ENCODE assay signal across 1 fruit fly cellular context in the genomic region with DNA sequence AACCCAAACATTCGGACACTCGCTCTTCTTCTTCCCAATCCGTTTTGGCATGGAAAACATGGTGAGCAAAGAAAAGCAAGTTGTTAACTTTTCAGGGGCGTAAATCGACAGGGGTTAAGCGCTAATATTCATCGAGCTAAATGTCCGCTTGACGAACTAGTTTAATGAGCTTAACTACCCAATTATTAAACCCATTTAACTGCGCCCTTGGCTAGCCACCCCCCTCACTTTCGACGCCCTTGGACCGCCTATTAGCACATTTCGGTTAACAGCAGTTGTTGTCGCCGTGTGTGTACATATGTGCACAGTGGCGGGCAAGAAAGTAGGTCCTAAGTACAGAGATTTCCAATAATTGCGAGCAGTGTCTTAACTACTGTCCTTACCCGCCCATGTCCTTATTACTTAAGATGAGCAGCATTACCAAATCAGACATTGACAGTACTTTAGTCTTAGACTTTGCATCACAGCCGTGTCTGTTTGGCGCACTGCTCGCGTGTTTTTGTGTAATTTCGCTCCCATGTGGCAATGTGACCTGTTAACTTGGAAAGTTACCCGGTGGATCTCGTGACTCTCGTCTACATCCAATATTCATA.
TF ChIP-seq lines count a peak whose summit lies in the region.

No protein-coding gene starts in this region.

TF ChIP-seq in whole organism, embryonic, 481 proteins besides CTCF, POLR2A, EP300 and RAD21 (continued from another document):
- TF ChIP-seq slbo (GFP tag; IDR thresholded peaks at IDR 0.05; lab: Robert Waterston, UW) = peak; percentile 98
- peak; percentile 86 for TF ChIP-seq CG4424 (GFP tag; optimal IDR thresholded peaks at IDR 0.05; lab: Kevin White, UChicago)
- no peak for TF ChIP-seq Scr (GFP tag; IDR thresholded peaks at IDR 0.05; lab: Robert Waterston, UW; ENCODE audit: partially characterized antibody)
- TF ChIP-seq Drgx (GFP tag; IDR thresholded peaks at IDR 0.05; lab: Robert Waterston, UW) = peak; percentile 97
- TF ChIP-seq CG12104 (GFP tag; optimal IDR thresholded peaks at IDR 0.05; lab: Kevin White, UChicago) = peak; percentile 82
- peak; percentile 74 for TF ChIP-seq onecut (GFP tag; IDR thresholded peaks at IDR 0.05; lab: Robert Waterston, UW)
- TF ChIP-seq p53 (GFP tag; optimal IDR thresholded peaks at IDR 0.05; lab: Kevin White, UChicago) = peak; percentile 85
- peak; percentile 91 for TF ChIP-seq Usf (GFP tag; optimal IDR thresholded peaks at IDR 0.05; lab: Kevin White, UChicago)
- TF ChIP-seq Atf3 (GFP tag; optimal IDR thresholded peaks at IDR 0.05; lab: Kevin White, UChicago) = peak; percentile 83
- TF ChIP-seq cad (GFP tag; optimal IDR thresholded peaks at IDR 0.05; lab: Kevin White, UChicago) = no peak
